Worm (Caenorhabditis elegans) whole organism, late embryonic: Measurements from ENCODE around the gene ssp-33.

Experiments used
- F13H6.1 ChIP-seq: sonication (generic microtip); optimal IDR thresholded peaks from 2 replicates; lab custom pipeline; 2016; ENCODE audit warnings: missing genetic modification characterization, missing compliant biosample characterization
- K09A11.1 ChIP-seq: sonication (generic microtip); optimal IDR thresholded peaks from 2 replicates; lab custom pipeline; 2017; ENCODE audit warnings: antibody characterized with exemption, mild to moderate bottlenecking, missing genetic modification characterization, missing compliant biosample characterization; ENCODE audit not compliant: insufficient read depth
- T23F11.4 ChIP-seq: fragments of 200-800 bp; sonication (Bioruptor generic); optimal IDR thresholded peaks from 2 replicates; lab custom pipeline; 2018; ENCODE audit warnings: mild to moderate bottlenecking, missing genetic modification characterization, missing compliant biosample characterization
- ceh-14 ChIP-seq: sonication (generic microtip); optimal IDR thresholded peaks from 2 replicates; lab custom pipeline; 2016; ENCODE audit warnings: missing genotype, missing genetic modification characterization, missing compliant biosample characterization
- ceh-19 ChIP-seq: fragments of 200-800 bp; sonication (Bioruptor generic); optimal IDR thresholded peaks from 2 replicates; lab custom pipeline; 2018; ENCODE audit warnings: mild to moderate bottlenecking, missing genetic modification characterization, missing compliant biosample characterization
- ceh-24 ChIP-seq: sonication (generic microtip); optimal IDR thresholded peaks from 2 replicates; lab custom pipeline; 2016; ENCODE audit warnings: mild to moderate bottlenecking, missing genetic modification characterization, missing compliant biosample characterization
- ceh-30 ChIP-seq: fragments of 150-350 bp; optimal IDR thresholded peaks from 2 replicates; lab custom pipeline; 2014; ENCODE audit warnings: missing biosample characterization, missing genetic modification characterization
- ceh-31 ChIP-seq: sonication (generic microtip); optimal IDR thresholded peaks from 2 replicates; lab custom pipeline; 2016; ENCODE audit warnings: missing genetic modification characterization, missing compliant biosample characterization
- ceh-45 ChIP-seq: fragments of 200-800 bp; sonication (Bioruptor generic); IDR thresholded peaks from 2 replicates; pipeline ENCODE4 v1.3.6; 2022; ENCODE audit warnings: missing genetic modification reagents, missing genetic modification characterization, missing compliant biosample characterization
- ceh-48 ChIP-seq: sonication (generic microtip); optimal IDR thresholded peaks from 2 replicates; lab custom pipeline; 2016; ENCODE audit warnings: missing genetic modification characterization, inconsistent platforms, missing compliant biosample characterization
- ceh-6 ChIP-seq: fragments of 200-800 bp; sonication (Bioruptor generic); optimal IDR thresholded peaks from 2 replicates; lab custom pipeline; 2018; ENCODE audit warnings: mild to moderate bottlenecking, missing genetic modification characterization, missing compliant biosample characterization
- che-1 ChIP-seq: sonication (generic microtip); optimal IDR thresholded peaks from 2 replicates; lab custom pipeline; 2016; ENCODE audit warnings: mild to moderate bottlenecking, missing genetic modification characterization, missing compliant biosample characterization
- dmd-4 ChIP-seq: sonication (generic microtip); optimal IDR thresholded peaks from 2 replicates; lab custom pipeline; 2016; ENCODE audit warnings: borderline replicate concordance, missing genetic modification characterization, missing compliant biosample characterization
- dve-1 ChIP-seq: sonication (generic microtip); optimal IDR thresholded peaks from 2 replicates; lab custom pipeline; 2017; ENCODE audit warnings: antibody characterized with exemption, mild to moderate bottlenecking, missing genetic modification characterization, missing compliant biosample characterization
- elt-2 ChIP-seq: sonication (generic microtip); optimal IDR thresholded peaks from 2 replicates; lab custom pipeline; 2016; ENCODE audit warnings: missing genetic modification reagents, missing genetic modification characterization, missing compliant biosample characterization
- elt-4 ChIP-seq: sonication (generic microtip); optimal IDR thresholded peaks from 2 replicates; lab custom pipeline; 2016; ENCODE audit warnings: missing genetic modification characterization, missing compliant biosample characterization
- eyg-1 ChIP-seq: sonication (generic microtip); optimal IDR thresholded peaks from 2 replicates; lab custom pipeline; 2016; ENCODE audit warnings: missing genotype, missing genetic modification characterization, missing compliant biosample characterization
- fkh-10 ChIP-seq: fragments of 150-350 bp; optimal IDR thresholded peaks from 2 replicates; lab custom pipeline; 2014; ENCODE audit warnings: missing biosample characterization, missing genetic modification reagents, missing genetic modification characterization
- fkh-6 ChIP-seq: sonication (generic microtip); optimal IDR thresholded peaks from 2 replicates; lab custom pipeline; 2016; ENCODE audit warnings: missing genetic modification characterization, missing compliant biosample characterization
- hlh-30 ChIP-seq: sonication (generic microtip); optimal IDR thresholded peaks from 2 replicates; lab custom pipeline; 2017; ENCODE audit warnings: antibody characterized with exemption, missing genetic modification characterization, missing compliant biosample characterization; ENCODE audit not compliant: insufficient read depth
- hlh-6 ChIP-seq: sonication (generic microtip); optimal IDR thresholded peaks from 2 replicates; lab custom pipeline; 2016; ENCODE audit warnings: missing genotype, missing genetic modification characterization, missing compliant biosample characterization
- hlh-8 ChIP-seq: sonication (generic microtip); optimal IDR thresholded peaks from 2 replicates; lab custom pipeline; 2016; ENCODE audit warnings: missing genotype, missing genetic modification characterization, missing compliant biosample characterization
- lim-6 ChIP-seq: sonication (generic microtip); optimal IDR thresholded peaks from 2 replicates; lab custom pipeline; 2016; ENCODE audit warnings: missing genetic modification characterization, missing compliant biosample characterization
- lin-11 ChIP-seq: fragments of 200-800 bp; sonication (Bioruptor generic); optimal IDR thresholded peaks from 2 replicates; lab custom pipeline; 2018; ENCODE audit warnings: mild to moderate bottlenecking, missing genetic modification characterization, missing compliant biosample characterization
- nfya-1 ChIP-seq: sonication (generic microtip); optimal IDR thresholded peaks from 2 replicates; lab custom pipeline; 2017; ENCODE audit warnings: missing genetic modification characterization, mild to moderate bottlenecking, missing compliant biosample characterization, antibody characterized with exemption, moderate library complexity
- nhr-232 ChIP-seq: sonication (generic microtip); optimal IDR thresholded peaks from 2 replicates; lab custom pipeline; 2016; ENCODE audit warnings: missing genetic modification characterization, missing compliant biosample characterization
- npax-4 ChIP-seq: sonication (generic microtip); optimal IDR thresholded peaks from 2 replicates; lab custom pipeline; 2016; ENCODE audit warnings: missing genetic modification characterization, missing compliant biosample characterization
- odd-2 ChIP-seq: sonication (generic microtip); optimal IDR thresholded peaks from 2 replicates; lab custom pipeline; 2017; ENCODE audit warnings: antibody characterized with exemption, mild to moderate bottlenecking, missing genetic modification characterization, missing compliant biosample characterization
- pag-3 ChIP-seq: sonication (generic microtip); optimal IDR thresholded peaks from 2 replicates; lab custom pipeline; 2016; ENCODE audit warnings: missing compliant biosample characterization, missing genetic modification characterization, borderline replicate concordance
- pha-4 ChIP-seq: fragments of 150-350 bp; optimal IDR thresholded peaks from 2 replicates; lab custom pipeline; 2018; ENCODE audit warnings: missing biosample characterization, missing genetic modification reagents, missing genetic modification characterization
- pqm-1 ChIP-seq: sonication (generic microtip); optimal IDR thresholded peaks from 2 replicates; lab custom pipeline; 2016; ENCODE audit warnings: missing genetic modification characterization, missing compliant biosample characterization
- ref-2 ChIP-seq: sonication (generic microtip); optimal IDR thresholded peaks from 2 replicates; lab custom pipeline; 2016; ENCODE audit warnings: missing genetic modification characterization, missing compliant biosample characterization
- sox-2 ChIP-seq: fragments of 200-800 bp; sonication (Bioruptor generic); IDR thresholded peaks from 2 replicates; pipeline ENCODE4 v1.3.6; 2022; ENCODE audit warnings: missing genetic modification reagents, missing genetic modification characterization, missing compliant biosample characterization
- sox-4 ChIP-seq: sonication (generic microtip); optimal IDR thresholded peaks from 2 replicates; lab custom pipeline; 2017; ENCODE audit warnings: mild to moderate bottlenecking, missing genetic modification characterization, inconsistent platforms, missing compliant biosample characterization
- tbx-2 ChIP-seq: sonication (generic microtip); optimal IDR thresholded peaks from 2 replicates; lab custom pipeline; 2016; ENCODE audit warnings: missing genetic modification characterization, missing compliant biosample characterization
- tbx-7 ChIP-seq: sonication (generic microtip); optimal IDR thresholded peaks from 2 replicates; lab custom pipeline; 2016; ENCODE audit warnings: missing genotype, missing genetic modification characterization, missing compliant biosample characterization
- ttx-3 ChIP-seq: sonication (generic microtip); optimal IDR thresholded peaks from 2 replicates; lab custom pipeline; 2016; ENCODE audit warnings: missing genetic modification reagents, missing genetic modification characterization, missing compliant biosample characterization
- unc-42 ChIP-seq: sonication (generic microtip); optimal IDR thresholded peaks from 2 replicates; lab custom pipeline; 2016; ENCODE audit warnings: missing genotype, missing genetic modification characterization, missing compliant biosample characterization
- ztf-16 ChIP-seq: sonication (generic microtip); optimal IDR thresholded peaks from 2 replicates; lab custom pipeline; 2017; ENCODE audit warnings: missing genetic modification characterization, missing compliant biosample characterization

ssp-33 gene

ce11 chrV:14696604-14697307 is 14.4 kb upstream of the ssp-33 start, which contains the start of gene unc-112 (continued):
- TF ChIP-seq npax-4: no peak
- TF ChIP-seq fkh-6 (tag; lab: Kevin White, UChicago): peak; percentile 58
- TF ChIP-seq tbx-7: no peak
- no peak for TF ChIP-seq odd-2 (tag; lab: Kevin White, UChicago)
- TF ChIP-seq ceh-30 (tag; lab: Kevin White, UChicago): peak; percentile 81
- TF ChIP-seq ref-2 (tag; lab: Kevin White, UChicago): peak; percentile 89
- TF ChIP-seq ceh-48 (tag; lab: Kevin White, UChicago): peak; percentile 3
- TF ChIP-seq ceh-6 (GFP tag; lab: Kevin White, UChicago): peak; percentile 20
- no peak for TF ChIP-seq lin-11
- TF ChIP-seq K09A11.1: peak; percentile 27
- TF ChIP-seq sox-4 (tag; lab: Kevin White, UChicago): no peak
- no peak for TF ChIP-seq elt-2 (tag; lab: Kevin White, UChicago)
- TF ChIP-seq ceh-19 (GFP tag; lab: Kevin White, UChicago): peak; percentile 67
- no peak for TF ChIP-seq T23F11.4
- TF ChIP-seq pag-3 (tag; lab: Kevin White, UChicago): no peak
- no peak for TF ChIP-seq ceh-45
- TF ChIP-seq ttx-3 (tag; lab: Kevin White, UChicago): no peak
- peak; percentile 17 for TF ChIP-seq ztf-16 (tag; lab: Kevin White, UChicago)
- peak; percentile 93 for TF ChIP-seq tbx-2
- no peak for TF ChIP-seq fkh-10 (GFP tag; lab: Kevin White, UChicago)
- TF ChIP-seq nfya-1 (tag; lab: Kevin White, UChicago): peak; percentile 93
- peak; percentile 58 for TF ChIP-seq unc-42 (tag; lab: Kevin White, UChicago)
- peak; percentile 61 for TF ChIP-seq hlh-30 (tag; lab: Kevin White, UChicago)
- no peak for TF ChIP-seq nhr-232 (tag; lab: Kevin White, UChicago)
- peak; percentile 32 for TF ChIP-seq che-1 (tag; lab: Kevin White, UChicago)
- no peak for TF ChIP-seq pqm-1
- no peak for TF ChIP-seq ceh-24 (tag; lab: Kevin White, UChicago)
- TF ChIP-seq ceh-31 (tag; lab: Kevin White, UChicago): peak; percentile 91
- peak; percentile 24 for TF ChIP-seq eyg-1 (tag; lab: Kevin White, UChicago)
- no peak for TF ChIP-seq sox-2 (GFP tag; lab: Robert Waterston, UW)
- no peak for TF ChIP-seq elt-4 (tag; lab: Kevin White, UChicago)
- no peak for TF ChIP-seq dve-1 (tag; lab: Kevin White, UChicago)

DNA sequence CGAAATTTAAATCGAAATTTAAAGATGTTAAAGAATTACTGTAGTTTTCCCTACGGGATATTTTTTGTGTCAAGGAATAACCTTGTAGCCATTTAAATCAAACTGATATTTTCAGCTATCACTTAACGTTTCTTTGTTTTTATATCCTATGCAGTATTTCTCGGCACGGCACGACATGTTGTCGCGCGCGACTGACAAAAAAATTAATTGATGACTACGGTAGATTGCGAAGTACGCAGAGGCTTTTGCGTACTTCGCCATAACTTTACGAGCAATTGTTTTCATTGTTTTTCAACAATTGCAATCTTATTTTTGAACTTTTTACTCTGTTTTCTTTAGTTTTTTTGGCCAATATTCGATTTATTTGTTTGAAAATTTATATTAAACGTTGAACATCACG is 13.2 kb upstream of the ssp-33 start:
- TF ChIP-seq F13H6.1 (tag; lab: Kevin White, UChicago) (no peak), ztf-16 (tag; lab: Kevin White, UChicago) (no peak), dmd-4 (tag; lab: Kevin White, UChicago) (no peak), hlh-8 (tag; lab: Kevin White, UChicago) (no peak), ceh-14 (tag; lab: Kevin White, UChicago) (no peak), elt-4 (tag; lab: Kevin White, UChicago) (no peak), hlh-6 (tag; lab: Kevin White, UChicago) (no peak), lim-6 (tag; lab: Kevin White, UChicago) (no peak), pha-4 (tag; lab: Kevin White, UChicago) (no peak)
